Fruit fly (Drosophila melanogaster): ENCODE results near the gene CG12091.

Gene CG12091

DNA sequence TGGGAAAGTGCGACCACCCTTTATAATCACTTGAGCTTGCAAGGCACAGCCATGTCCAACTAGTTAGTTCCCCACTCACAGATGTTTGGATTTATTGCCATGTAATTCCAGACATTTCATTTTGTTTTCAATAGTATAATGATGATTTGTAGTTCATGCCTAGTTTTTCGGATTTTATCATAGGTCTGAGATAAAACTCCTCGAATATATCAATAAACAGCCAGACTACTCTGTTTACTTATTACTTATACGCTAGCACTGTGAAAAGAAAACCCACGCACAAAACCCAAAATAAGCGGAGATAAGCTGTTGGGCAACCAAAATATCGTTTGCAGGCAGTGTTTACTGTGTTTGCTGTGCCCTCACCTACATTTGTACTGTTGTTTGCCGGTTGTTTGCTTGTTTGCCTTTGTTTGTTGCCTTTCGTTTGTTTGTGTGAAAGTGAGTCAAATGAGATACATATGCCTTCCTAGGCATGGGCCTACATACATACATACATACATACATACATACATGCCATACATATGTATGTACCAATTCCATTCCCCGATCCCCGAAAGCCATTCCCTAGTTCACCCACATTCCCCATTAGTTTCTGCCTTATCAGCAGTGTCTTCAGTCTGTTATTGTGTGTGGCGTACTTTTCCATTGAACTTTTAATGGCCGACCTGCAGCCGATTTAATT is 42.7 kb upstream of the CG12091 start (continued):
- TF ChIP-seq az2 (GFP tag; optimal IDR thresholded peaks at IDR 0.05) = peak; percentile 26
- TF ChIP-seq CG8089 (GFP tag; optimal IDR thresholded peaks at IDR 0.05) = peak; percentile 72
- peak; percentile 61 for TF ChIP-seq CG6689 (GFP tag; IDR thresholded peaks at IDR 0.05)
- no peak for TF ChIP-seq Mrtf (GFP tag; IDR thresholded peaks at IDR 0.05)
- TF ChIP-seq CHES-1-like (GFP tag; optimal IDR thresholded peaks at IDR 0.05) = peak; percentile 72
- TF ChIP-seq NFAT (GFP tag; IDR thresholded peaks at IDR 0.05) = peak; percentile 67
- peak; percentile 1 for TF ChIP-seq gcm2 (GFP tag; optimal IDR thresholded peaks at IDR 0.05)
- TF ChIP-seq CG9876 (GFP tag; optimal IDR thresholded peaks at IDR 0.05) = peak; percentile 44
- TF ChIP-seq CG17359 (tag; optimal IDR thresholded peaks at IDR 0.05) = peak; percentile 78
- 0 out of 3 replicates have a peak, but pooled peaks have one; percentile 26 for TF ChIP-seq ase (GFP tag; IDR thresholded peaks at IDR 0.05)
- peak; percentile 72 for TF ChIP-seq Sox102F (GFP tag; optimal IDR thresholded peaks at IDR 0.05)
- peak; percentile 67 for TF ChIP-seq CG3838 (GFP tag; optimal IDR thresholded peaks at IDR 0.05)
- peak; percentile 37 for TF ChIP-seq ranshi (GFP tag; IDR thresholded peaks at IDR 0.05)
- peak; percentile 84 for TF ChIP-seq ara (GFP tag; IDR thresholded peaks at IDR 0.05)
- TF ChIP-seq crc (GFP tag; optimal IDR thresholded peaks at IDR 0.05) = peak; percentile 64
- peak; percentile 97 for TF ChIP-seq kni (GFP tag; optimal IDR thresholded peaks at IDR 0.05)
- no peak for TF ChIP-seq dati (GFP tag; IDR thresholded peaks at IDR 0.05)
- TF ChIP-seq CG5953 (GFP tag; IDR thresholded peaks at IDR 0.05) = no peak; the same call in none of the 2 replicates
- no peak for TF ChIP-seq Doc2 (GFP tag; IDR thresholded peaks at IDR 0.05)
- peak; percentile 62 for TF ChIP-seq CG31365 (tag; optimal IDR thresholded peaks at IDR 0.05)
- TF ChIP-seq Ets65A (GFP tag) = peak; percentile 96
- TF ChIP-seq dmrt11E (tag; optimal IDR thresholded peaks at IDR 0.05) = peak; percentile 82
- no peak for TF ChIP-seq CG14860 (GFP tag; IDR thresholded peaks at IDR 0.05; ENCODE audit: partially characterized antibody)
- TF ChIP-seq cg (GFP tag; optimal IDR thresholded peaks at IDR 0.05) = peak; percentile 73
- TF ChIP-seq CG1647 (GFP tag; optimal IDR thresholded peaks at IDR 0.05) = no peak
- TF ChIP-seq CG17802 (tag; optimal IDR thresholded peaks at IDR 0.05) = peak; percentile 58
- peak; percentile 57 for TF ChIP-seq Sry-β (GFP tag; optimal IDR thresholded peaks at IDR 0.05)
- peak; percentile 48 for TF ChIP-seq pfk (GFP tag; optimal IDR thresholded peaks at IDR 0.05)
- peak; percentile 14 for TF ChIP-seq CG12155 (GFP tag; optimal IDR thresholded peaks at IDR 0.05)
- no peak for TF ChIP-seq CG7372 (GFP tag; IDR thresholded peaks at IDR 0.05)
- TF ChIP-seq CG4328 (GFP tag; optimal IDR thresholded peaks at IDR 0.05) = peak; percentile 71
- TF ChIP-seq HLHmδ (GFP tag; optimal IDR thresholded peaks at IDR 0.05) = peak; percentile 95
- TF ChIP-seq CG32767 (GFP tag; IDR thresholded peaks at IDR 0.05) = no peak
- TF ChIP-seq pros (GFP tag; optimal IDR thresholded peaks at IDR 0.05) = peak; percentile 48
- peak; percentile 76 for TF ChIP-seq CG7839 (tag; optimal IDR thresholded peaks at IDR 0.05)
- no peak for TF ChIP-seq Abd-B (GFP tag; optimal IDR thresholded peaks at IDR 0.05)
- no peak for TF ChIP-seq Poxn (GFP tag; IDR thresholded peaks at IDR 0.05)
- peak; percentile 81 for TF ChIP-seq bab2 (GFP tag; optimal IDR thresholded peaks at IDR 0.05)
- peak; percentile 73 for TF ChIP-seq CG17568 (GFP tag; optimal IDR thresholded peaks at IDR 0.05)
- peak in 1 of 3 experiments; percentile 60 for TF ChIP-seq lola (GFP tag; optimal IDR thresholded peaks at IDR 0.05)
- peak; percentile 58; the same call in 1 of the 3 replicates for TF ChIP-seq ken (GFP tag; IDR thresholded peaks at IDR 0.05)
- TF ChIP-seq Ptx1 (GFP tag; IDR thresholded peaks at IDR 0.05) = peak; percentile 72
